Fruit fly (Drosophila melanogaster) whole organism, embryonic: ENCODE measurements around the gene PXo.
A peak's percentile ranks its signal among the peaks of the same experiment; 100 is the strongest.

Experiments used
- Blimp-1 ChIP-seq: fragments of 200-800 bp; sonication (Bioruptor generic); optimal IDR thresholded peaks from 3 replicates; lab custom pipeline; 2018; ENCODE audit warnings: missing biosample characterization, missing genetic modification characterization, mild to moderate bottlenecking, moderate library complexity, missing genetic modification reagents
- Bteb2 ChIP-seq: fragments of 200-800 bp; sonication (Bioruptor generic); optimal IDR thresholded peaks from 2 replicates; lab custom pipeline; 2016; ENCODE audit warnings: missing biosample characterization, missing genetic modification characterization
- CG10366 ChIP-seq: fragments of 200-800 bp; sonication (Bioruptor generic); IDR thresholded peaks from 2 replicates; pipeline ENCODE4 v1.3.6; 2022; ENCODE audit warnings: missing biosample characterization, missing genetic modification characterization
- CG10543 ChIP-seq: fragments of 200-800 bp; sonication (Bioruptor generic); optimal IDR thresholded peaks from 3 replicates; lab custom pipeline; 2017; ENCODE audit warnings: missing biosample characterization, mild to moderate bottlenecking, missing genetic modification characterization, moderate library complexity
- CG11560 ChIP-seq: fragments of 200-800 bp; sonication (Bioruptor generic); IDR thresholded peaks from 3 replicates; pipeline ENCODE4 v1.3.6; 2022; ENCODE audit warnings: missing biosample characterization, missing genetic modification characterization
- CG13287 ChIP-seq: fragments of 200-800 bp; sonication (Bioruptor generic); IDR thresholded peaks from 2 replicates; pipeline ENCODE4 v1.3.6; 2022; ENCODE audit warnings: missing biosample characterization, missing genetic modification characterization; ENCODE audit not compliant: partially characterized antibody
- CG14050 ChIP-seq: fragments of 200-800 bp; sonication (Bioruptor generic); IDR thresholded peaks from 3 replicates; pipeline ENCODE4 v1.3.6; 2022; ENCODE audit warnings: missing biosample characterization, missing genetic modification characterization
- CG17328 ChIP-seq: fragments of 200-800 bp; sonication (Bioruptor generic); IDR thresholded peaks from 2 replicates; pipeline ENCODE4 v1.3.6; 2022; ENCODE audit warnings: missing biosample characterization, missing genetic modification characterization
- CG17802 ChIP-seq: fragments of 200-800 bp; sonication (Bioruptor generic); optimal IDR thresholded peaks from 2 replicates; lab custom pipeline; 2018; ENCODE audit warnings: missing biosample characterization, mild to moderate bottlenecking, missing genetic modification characterization, moderate library complexity
- CG18476 ChIP-seq: fragments of 200-800 bp; sonication (Bioruptor generic); optimal IDR thresholded peaks from 2 replicates; lab custom pipeline; 2016; ENCODE audit warnings: missing biosample characterization, mild to moderate bottlenecking, missing genetic modification characterization
- CG2875 ChIP-seq: fragments of 200-800 bp; sonication (Bioruptor generic); optimal IDR thresholded peaks from 2 replicates; lab custom pipeline; 2017; ENCODE audit warnings: missing biosample characterization, mild to moderate bottlenecking, missing genetic modification characterization, missing genetic modification reagents
- CG43689 ChIP-seq: fragments of 200-800 bp; sonication (Bioruptor generic); IDR thresholded peaks from 2 replicates; pipeline ENCODE4 v1.3.6; 2022; ENCODE audit warnings: missing biosample characterization, missing genetic modification characterization
- CG7928 ChIP-seq: fragments of 200-800 bp; sonication (Bioruptor generic); optimal IDR thresholded peaks from 2 replicates; lab custom pipeline; 2017; ENCODE audit warnings: missing biosample characterization, mild to moderate bottlenecking, missing genetic modification characterization
- Dek ChIP-seq: fragments of 200-800 bp; sonication (Bioruptor generic); optimal IDR thresholded peaks from 3 replicates; lab custom pipeline; 2019; ENCODE audit warnings: missing biosample characterization, mild to moderate bottlenecking, missing genetic modification characterization, moderate library complexity
- E2f1 ChIP-seq: fragments of 200-800 bp; sonication (Bioruptor generic); IDR thresholded peaks from 2 replicates; pipeline ENCODE4 v1.3.6; 2022; ENCODE audit warnings: missing biosample characterization, missing genetic modification characterization
- Fer1 ChIP-seq: fragments of 200-800 bp; sonication (Bioruptor generic); optimal IDR thresholded peaks from 2 replicates; lab custom pipeline; 2017; ENCODE audit warnings: missing biosample characterization, mild to moderate bottlenecking, missing genetic modification characterization
- HmgZ ChIP-seq: fragments of 200-800 bp; sonication (Bioruptor generic); optimal IDR thresholded peaks from 2 replicates; lab custom pipeline; 2018; ENCODE audit warnings: missing biosample characterization, mild to moderate bottlenecking, missing genetic modification characterization
- Jarid2 ChIP-seq: fragments of 200-800 bp; sonication (Bioruptor generic); optimal IDR thresholded peaks from 3 replicates; lab custom pipeline; 2017; ENCODE audit warnings: mild to moderate bottlenecking, missing biosample characterization, missing genetic modification reagents, missing genetic modification characterization
- Lim3 ChIP-seq: fragments of 200-800 bp; sonication (Bioruptor generic); IDR thresholded peaks from 2 replicates; pipeline ENCODE4 v1.3.6; 2022; ENCODE audit warnings: missing biosample characterization, missing genetic modification characterization
- MBD-R2 ChIP-seq: fragments of 200-800 bp; sonication (Bioruptor generic); IDR thresholded peaks from 2 replicates; pipeline ENCODE4 v1.3.6; 2022; ENCODE audit warnings: missing biosample characterization, missing genetic modification characterization
- Med ChIP-seq: fragments of 200-800 bp; sonication (Bioruptor generic); peaks from one replicate; lab custom pipeline; 2016; ENCODE audit warnings: missing biosample characterization, missing genetic modification characterization, mild to moderate bottlenecking, inconsistent platforms, moderate library complexity
- Poxn ChIP-seq: fragments of 200-800 bp; sonication (Bioruptor generic); IDR thresholded peaks from 2 replicates; pipeline ENCODE4 v1.3.6; 2022; ENCODE audit warnings: missing biosample characterization, missing genetic modification characterization
- Ravus ChIP-seq: fragments of 200-800 bp; sonication (Bioruptor generic); IDR thresholded peaks from 2 replicates; pipeline ENCODE4 v1.3.6; 2022; ENCODE audit warnings: missing biosample characterization, missing genetic modification characterization
- Rfx ChIP-seq: fragments of 200-800 bp; sonication (Bioruptor generic); IDR thresholded peaks from 2 replicates; pipeline ENCODE4 v1.3.6; 2022; ENCODE audit warnings: missing biosample characterization, missing genetic modification characterization
- Side ChIP-seq: fragments of 200-800 bp; sonication (Bioruptor generic); optimal IDR thresholded peaks from 2 replicates; lab custom pipeline; 2016; ENCODE audit warnings: missing biosample characterization, missing genetic modification characterization
- Six4 ChIP-seq: fragments of 200-800 bp; sonication (Bioruptor generic); optimal IDR thresholded peaks from 2 replicates; lab custom pipeline; 2016; ENCODE audit warnings: missing biosample characterization, missing genetic modification characterization
- TFAM ChIP-seq: fragments of 200-800 bp; sonication (Bioruptor generic); optimal IDR thresholded peaks from 2 replicates; lab custom pipeline; 2017; ENCODE audit warnings: missing biosample characterization, missing genetic modification characterization, inconsistent platforms
- Vsx1 ChIP-seq: fragments of 200-800 bp; sonication (Bioruptor generic); optimal IDR thresholded peaks from 2 replicates; lab custom pipeline; 2017; ENCODE audit warnings: missing biosample characterization, mild to moderate bottlenecking, missing genetic modification characterization, missing genetic modification reagents
- ash1 ChIP-seq: fragments of 200-800 bp; sonication (Bioruptor generic); optimal IDR thresholded peaks from 2 replicates; lab custom pipeline; 2018; ENCODE audit warnings: missing biosample characterization, mild to moderate bottlenecking, missing genetic modification characterization
- bigmax ChIP-seq: fragments of 200-800 bp; sonication (Bioruptor generic); optimal IDR thresholded peaks from 2 replicates; lab custom pipeline; 2018; ENCODE audit warnings: missing biosample characterization, mild to moderate bottlenecking, missing genetic modification characterization
- br ChIP-seq: fragments of >200 bp; optimal IDR thresholded peaks from 2 replicates; lab custom pipeline; 2017
- caup ChIP-seq: fragments of 200-800 bp; sonication (Bioruptor generic); optimal IDR thresholded peaks from 3 replicates; lab custom pipeline; 2017; ENCODE audit warnings: missing biosample characterization, mild to moderate bottlenecking, missing genetic modification characterization, moderate library complexity; ENCODE audit not compliant: severe bottlenecking
- ci ChIP-seq: fragments of 200-800 bp; sonication (Bioruptor generic); IDR thresholded peaks from 3 replicates; pipeline ENCODE4 v1.3.6; 2022; ENCODE audit warnings: missing biosample characterization, missing genetic modification characterization
- crol ChIP-seq: fragments of 200-800 bp; sonication (Bioruptor generic); IDR thresholded peaks from 2 replicates; pipeline ENCODE4 v1.3.6; 2022; ENCODE audit warnings: missing biosample characterization, missing genetic modification characterization
- dan ChIP-seq: fragments of 200-800 bp; sonication (Bioruptor generic); IDR thresholded peaks from 2 replicates; pipeline ENCODE4 v1.3.6; 2022; ENCODE audit warnings: missing biosample characterization, missing genetic modification characterization
- dati ChIP-seq: fragments of 200-800 bp; sonication (Bioruptor generic); IDR thresholded peaks from 2 replicates; pipeline ENCODE4 v1.3.6; 2022; ENCODE audit warnings: missing biosample characterization, missing genetic modification characterization
- dm ChIP-seq: fragments of 200-800 bp; sonication (Bioruptor generic); optimal IDR thresholded peaks from 3 replicates; lab custom pipeline; 2016; ENCODE audit warnings: missing biosample characterization, missing genetic modification characterization
- grn ChIP-seq: fragments of 200-800 bp; sonication (Bioruptor generic); optimal IDR thresholded peaks from 3 replicates; lab custom pipeline; 2017; ENCODE audit warnings: missing biosample characterization, missing genetic modification characterization
- gro ChIP-seq: fragments of 200-800 bp; sonication (Bioruptor generic); optimal IDR thresholded peaks from 2 replicates; lab custom pipeline; 2016; ENCODE audit warnings: missing biosample characterization, missing genetic modification characterization
- lab ChIP-seq: fragments of 200-800 bp; sonication (Bioruptor generic); optimal IDR thresholded peaks from 3 replicates; lab custom pipeline; 2017; ENCODE audit warnings: missing biosample characterization, missing genetic modification characterization, mild to moderate bottlenecking, moderate library complexity, missing genetic modification reagents
- mam ChIP-seq: fragments of 200-800 bp; sonication (Bioruptor generic); optimal IDR thresholded peaks from 3 replicates; lab custom pipeline; 2016; ENCODE audit warnings: missing biosample characterization, missing genetic modification characterization
- mirr ChIP-seq: fragments of 200-800 bp; sonication (Bioruptor generic); optimal IDR thresholded peaks from 3 replicates; lab custom pipeline; 2018; ENCODE audit warnings: missing biosample characterization, mild to moderate bottlenecking, missing genetic modification characterization
- nerfin-2 ChIP-seq: fragments of 200-800 bp; sonication (Bioruptor generic); IDR thresholded peaks from 2 replicates; pipeline ENCODE4 v1.3.6; 2022; ENCODE audit warnings: missing biosample characterization, missing genetic modification characterization; ENCODE audit not compliant: partially characterized antibody
- oc ChIP-seq: fragments of 200-800 bp; sonication (Bioruptor generic); optimal IDR thresholded peaks from 2 replicates; lab custom pipeline; 2018; ENCODE audit warnings: missing biosample characterization, mild to moderate bottlenecking, missing genetic modification characterization, moderate library complexity
- pzg ChIP-seq: fragments of 200-800 bp; sonication (Bioruptor generic); optimal IDR thresholded peaks from 3 replicates; lab custom pipeline; 2018; ENCODE audit warnings: missing biosample characterization, mild to moderate bottlenecking, missing genetic modification characterization, moderate library complexity
- ro ChIP-seq: fragments of 200-800 bp; sonication (Bioruptor generic); IDR thresholded peaks from 2 replicates; pipeline ENCODE4 v1.3.6; 2022; ENCODE audit warnings: missing biosample characterization, missing genetic modification characterization
- run ChIP-seq: fragments of 200-800 bp; sonication (Bioruptor generic); optimal IDR thresholded peaks from 3 replicates; lab custom pipeline; 2018; ENCODE audit warnings: missing biosample characterization, mild to moderate bottlenecking, missing genetic modification characterization
- tgo ChIP-seq: fragments of 200-800 bp; sonication (Bioruptor generic); IDR thresholded peaks from 3 replicates; pipeline ENCODE4 v1.3.6; 2022; ENCODE audit warnings: missing biosample characterization, missing genetic modification characterization
- tx ChIP-seq: fragments of 200-800 bp; sonication (Bioruptor generic); optimal IDR thresholded peaks from 2 replicates; lab custom pipeline; 2016; ENCODE audit warnings: missing biosample characterization, missing genetic modification characterization
- usp ChIP-seq: fragments of >200 bp; optimal IDR thresholded peaks from 2 replicates; lab custom pipeline; 2017; ENCODE audit warnings: missing biosample characterization, missing genetic modification characterization
- zen2 ChIP-seq: fragments of 200-800 bp; sonication (Bioruptor generic); IDR thresholded peaks from 3 replicates; pipeline ENCODE4 v1.3.6; 2022; ENCODE audit warnings: missing biosample characterization, missing genetic modification characterization; ENCODE audit not compliant: partially characterized antibody
- zf30C ChIP-seq: fragments of 200-800 bp; sonication (Bioruptor generic); optimal IDR thresholded peaks from 3 replicates; lab custom pipeline; 2018; ENCODE audit warnings: missing biosample characterization, mild to moderate bottlenecking, missing genetic modification characterization

Gene PXo

dm6 chr3L:5923646-5924122 is 2.6 kb upstream of the PXo start, which contains the start of gene CG33523 (continued):
- TF ChIP-seq usp (GFP tag; lab: Kevin White, UChicago) (no peak), Six4 (GFP tag; lab: Kevin White, UChicago) (no peak), CG10366 (GFP tag; lab: Robert Waterston, UW) (no peak), Ravus (GFP tag; lab: Robert Waterston, UW) (no peak), ci (GFP tag; lab: Robert Waterston, UW) (peak; percentile 84), CG17802 (tag; lab: Kevin White, UChicago) (no peak), dm (GFP tag; lab: Kevin White, UChicago) (no peak), Fer1 (GFP tag; lab: Kevin White, UChicago) (no peak), br (lab: Kevin White, UChicago) (no peak), TFAM (no peak), tgo (GFP tag; lab: Robert Waterston, UW) (no peak), gro (peak; percentile 11), mam (GFP tag; lab: Kevin White, UChicago) (no peak), ash1 (no peak), Lim3 (GFP tag; lab: Robert Waterston, UW) (no peak), grn (GFP tag; lab: Kevin White, UChicago) (peak; percentile 89), ro (GFP tag; lab: Robert Waterston, UW) (no peak), Poxn (GFP tag; lab: Robert Waterston, UW) (no peak), lab (GFP tag; lab: Kevin White, UChicago) (peak; percentile 67), zen2 (GFP tag; lab: Robert Waterston, UW) (no peak), crol (peak; percentile 62; the same call in 1 of the 2 replicates), pzg (GFP tag; lab: Kevin White, UChicago) (no peak), CG43689 (GFP tag; lab: Robert Waterston, UW) (no peak), oc (tag; lab: Kevin White, UChicago) (no peak), dati (GFP tag; lab: Robert Waterston, UW) (no peak), Jarid2 (GFP tag; lab: Kevin White, UChicago) (peak; percentile 58), CG17328 (GFP tag; lab: Robert Waterston, UW) (no peak), CG7928 (no peak), E2f1 (GFP tag; lab: Robert Waterston, UW) (no peak), tx (no peak), Rfx (GFP tag; lab: Robert Waterston, UW) (no peak), CG10543 (peak; percentile 74), mirr (GFP tag; lab: Kevin White, UChicago) (peak; percentile 66), dan (no peak), CG11560 (tag; lab: Robert Waterston, UW) (no peak), MBD-R2 (GFP tag; lab: Robert Waterston, UW) (no peak), caup (no peak), nerfin-2 (GFP tag; lab: Robert Waterston, UW) (no peak), Blimp-1 (GFP tag; lab: Kevin White, UChicago) (peak; percentile 19), bigmax (GFP tag; lab: Kevin White, UChicago) (no peak), CG2875 (GFP tag; lab: Kevin White, UChicago) (no peak), Side (GFP tag; lab: Kevin White, UChicago) (no peak), zf30C (GFP tag; lab: Kevin White, UChicago) (no peak), Vsx1 (GFP tag; lab: Kevin White, UChicago) (no peak), Dek (no peak), CG18476 (no peak), run (tag; lab: Kevin White, UChicago) (no peak), CG13287 (GFP tag; lab: Robert Waterston, UW) (no peak; the same call in 1 of the 2 replicates), HmgZ (peak; percentile 27), Med (GFP tag; lab: Kevin White, UChicago) (peak; percentile 76), CG14050 (GFP tag; lab: Robert Waterston, UW) (no peak), Bteb2 (no peak)
